Worm (Caenorhabditis elegans) whole organism, young adult: ENCODE results near the gene fbxa-112.

Experiments
- ama-1 ChIP-seq, 3 experiments: fragments of 150-350 bp in 1 of 3; sonication (generic microtip) in 2 of 3; optimal IDR thresholded peaks; 2 replicates each; lab custom pipeline; 2014 to 2018; ENCODE audit warnings: missing biosample characterization in 2 of 3, missing genetic modification characterization in 2 of 3, missing genetic modification reagents in 2 of 3
- lir-1 ChIP-seq: fragments of 200-800 bp; sonication (Bioruptor generic); conservative IDR thresholded peaks from 2 replicates; pipeline ENCODE4 v1.3.6; 2022; ENCODE audit warnings: missing genetic modification reagents, missing genetic modification characterization, missing compliant biosample characterization
- sea-2 ChIP-seq: fragments of 200-800 bp; sonication (Bioruptor generic); IDR thresholded peaks from 2 replicates; pipeline ENCODE4 v1.3.6; 2022; ENCODE audit warnings: missing genetic modification characterization, missing compliant biosample characterization

- TF ChIP-seq lir-1 (GFP tag; lab: Robert Waterston, UW): no peak
- TF ChIP-seq sea-2: no peak
- TF ChIP-seq ama-1 (optimal IDR thresholded peaks at IDR 0.05; lab: Kevin White, UChicago): no peak
- no peak for TF ChIP-seq ama-1 (GFP tag; optimal IDR thresholded peaks at IDR 0.05; lab: Kevin White, UChicago)
These were observed 2.1 kb upstream of the fbxa-112 start for ce11 chrV:16950036-16950435.
